Worm (Caenorhabditis elegans) whole organism, L2 larva: ENCODE results near the gene Y38F1A.1.
A peak's percentile ranks its signal among the peaks of the same experiment; 100 is the strongest.

Source experiments
- C34F6.9 ChIP-seq: fragments of 150-350 bp; optimal IDR thresholded peaks from 2 replicates; lab custom pipeline; 2014; ENCODE audit warnings: missing biosample characterization, missing genetic modification characterization
- F13H6.1 ChIP-seq: sonication (generic microtip); optimal IDR thresholded peaks from 2 replicates; lab custom pipeline; 2016; ENCODE audit warnings: missing genetic modification characterization, missing compliant biosample characterization
- R02D3.7 ChIP-seq: fragments of 150-350 bp; optimal IDR thresholded peaks from 2 replicates; lab custom pipeline; 2014; ENCODE audit warnings: missing biosample characterization, missing genetic modification characterization
- Y55F3AM.14 ChIP-seq: fragments of 200-800 bp; sonication (Bioruptor generic); optimal IDR thresholded peaks from 2 replicates; lab custom pipeline; 2018; ENCODE audit warnings: mild to moderate bottlenecking, missing genetic modification characterization, missing compliant biosample characterization
- ZK546.5 ChIP-seq: sonication (generic microtip); optimal IDR thresholded peaks from 2 replicates; lab custom pipeline; 2017; ENCODE audit warnings: missing biosample characterization, missing genetic modification characterization
- alr-1 ChIP-seq: fragments of 150-350 bp; optimal IDR thresholded peaks from 2 replicates; lab custom pipeline; 2014; ENCODE audit warnings: missing biosample characterization, missing genetic modification characterization
- ama-1 ChIP-seq: fragments of 150-350 bp; optimal IDR thresholded peaks from 2 replicates; lab custom pipeline; 2018; ENCODE audit warnings: inconsistent platforms
- blmp-1 ChIP-seq: sonication (generic microtip); optimal IDR thresholded peaks from 2 replicates; lab custom pipeline; 2017; ENCODE audit warnings: missing genetic modification characterization, mild to moderate bottlenecking, missing compliant biosample characterization, antibody characterized with exemption, moderate library complexity; ENCODE audit not compliant: insufficient read depth
- ceh-16 ChIP-seq: fragments of 150-350 bp; optimal IDR thresholded peaks from 2 replicates; lab custom pipeline; 2014; ENCODE audit warnings: missing biosample characterization, missing genetic modification characterization
- ceh-82 ChIP-seq: fragments of 150-350 bp; optimal IDR thresholded peaks from 2 replicates; lab custom pipeline; 2014; ENCODE audit warnings: missing biosample characterization, missing genetic modification characterization
- crh-2 ChIP-seq: sonication (generic microtip); optimal IDR thresholded peaks from 2 replicates; lab custom pipeline; 2017; ENCODE audit warnings: missing biosample characterization, missing genetic modification characterization
- dmd-4 ChIP-seq: sonication (generic microtip); optimal IDR thresholded peaks from 2 replicates; lab custom pipeline; 2017; ENCODE audit warnings: missing biosample characterization, missing genetic modification characterization
- egl-27 ChIP-seq: sonication (generic microtip); optimal IDR thresholded peaks from 3 replicates; lab custom pipeline; 2017; ENCODE audit warnings: missing biosample characterization, missing genetic modification reagents, missing genetic modification characterization
- fos-1 ChIP-seq: fragments of 150-350 bp; optimal IDR thresholded peaks from 2 replicates; lab custom pipeline; 2014; ENCODE audit warnings: missing biosample characterization, missing genetic modification characterization
- gmeb-1 ChIP-seq: fragments of 150-350 bp; optimal IDR thresholded peaks from 2 replicates; lab custom pipeline; 2014; ENCODE audit warnings: missing biosample characterization, missing genetic modification characterization
- lin-11 ChIP-seq: fragments of 150-350 bp; sonication (generic microtip); optimal IDR thresholded peaks from 2 replicates; lab custom pipeline; 2014; ENCODE audit warnings: missing biosample characterization, missing genetic modification characterization, inconsistent platforms, mixed read lengths
- lin-13 ChIP-seq: fragments of 150-350 bp; optimal IDR thresholded peaks from 2 replicates; lab custom pipeline; 2014; ENCODE audit warnings: missing biosample characterization, missing genetic modification reagents, missing genetic modification characterization
- lsy-2 ChIP-seq, 2 experiments: fragments of 150-350 bp in 1 of 2; sonication (generic microtip) in 1 of 2; optimal IDR thresholded peaks; 2 replicates each; lab custom pipeline; 2014 to 2017; ENCODE audit warnings: missing biosample characterization in 2 of 2, missing genetic modification characterization in 2 of 2
- mab-5 ChIP-seq: fragments of 150-350 bp; optimal IDR thresholded peaks from 2 replicates; lab custom pipeline; 2014; ENCODE audit warnings: missing biosample characterization, missing genetic modification characterization
- mdl-1 ChIP-seq, 2 experiments: fragments of 150-350 bp in 1 of 2; sonication (generic microtip) in 1 of 2; optimal IDR thresholded peaks; 2 replicates each; lab custom pipeline; 2017; ENCODE audit warnings: missing biosample characterization in 2 of 2, missing genetic modification characterization in 2 of 2
- nhr-10 ChIP-seq: sonication (generic microtip); optimal IDR thresholded peaks from 2 replicates; lab custom pipeline; 2017; ENCODE audit warnings: missing biosample characterization, missing genetic modification characterization
- nhr-129 ChIP-seq: fragments of 150-350 bp; optimal IDR thresholded peaks from 2 replicates; lab custom pipeline; 2014; ENCODE audit warnings: missing biosample characterization, missing genetic modification characterization
- nhr-23 ChIP-seq: fragments of 150-350 bp; optimal IDR thresholded peaks from 2 replicates; lab custom pipeline; 2014; ENCODE audit warnings: missing biosample characterization, missing genetic modification reagents, missing genetic modification characterization
- nhr-25 ChIP-seq: fragments of 150-350 bp; sonication (generic microtip); optimal IDR thresholded peaks from 3 replicates; lab custom pipeline; 2014; ENCODE audit warnings: missing biosample characterization, missing genetic modification characterization
- nhr-77 ChIP-seq: fragments of 150-350 bp; optimal IDR thresholded peaks from 2 replicates; lab custom pipeline; 2014; ENCODE audit warnings: missing biosample characterization, missing genetic modification characterization
- peb-1 ChIP-seq: fragments of 150-350 bp; optimal IDR thresholded peaks from 2 replicates; lab custom pipeline; 2014; ENCODE audit warnings: missing biosample characterization, missing genetic modification characterization
- sem-4 ChIP-seq: fragments of 150-350 bp; optimal IDR thresholded peaks from 2 replicates; lab custom pipeline; 2014; ENCODE audit warnings: missing biosample characterization, missing genetic modification reagents, missing genetic modification characterization
- skn-1 ChIP-seq: sonication (generic microtip); optimal IDR thresholded peaks from 2 replicates; lab custom pipeline; 2017; ENCODE audit warnings: missing biosample characterization, missing genetic modification characterization
- sma-3 ChIP-seq: sonication (generic microtip); optimal IDR thresholded peaks from 2 replicates; lab custom pipeline; 2016; ENCODE audit warnings: missing genetic modification reagents, missing genetic modification characterization, missing compliant biosample characterization
- sma-9 ChIP-seq, 2 experiments: fragments of 150-350 bp in 1 of 2; sonication (generic microtip) in 1 of 2; optimal IDR thresholded peaks; 2 replicates each; lab custom pipeline; 2014 to 2016; ENCODE audit warnings: missing genetic modification characterization in 2 of 2, mild to moderate bottlenecking in 1 of 2, missing biosample characterization in 1 of 2, missing compliant biosample characterization in 1 of 2, missing genetic modification reagents in 1 of 2, moderate library complexity in 1 of 2
- snpc-4 ChIP-seq: fragments of 150-350 bp; optimal IDR thresholded peaks from 2 replicates; lab custom pipeline; 2014; ENCODE audit warnings: missing biosample characterization, missing genetic modification characterization
- unc-39 ChIP-seq: fragments of 150-350 bp; optimal IDR thresholded peaks from 2 replicates; lab custom pipeline; 2014; ENCODE audit warnings: missing biosample characterization, missing genetic modification characterization
- unc-62 ChIP-seq: fragments of 150-350 bp; optimal IDR thresholded peaks from 2 replicates; lab custom pipeline; 2014; ENCODE audit warnings: missing biosample characterization, missing genetic modification reagents, missing genetic modification characterization
- zag-1 ChIP-seq: fragments of 150-350 bp; optimal IDR thresholded peaks from 2 replicates; lab custom pipeline; 2014; ENCODE audit warnings: missing biosample characterization, missing genetic modification characterization
- ztf-1 ChIP-seq: fragments of 200-800 bp; sonication (Bioruptor generic); conservative IDR thresholded peaks from 2 replicates; pipeline ENCODE4 v1.3.6; 2022; ENCODE audit warnings: missing genetic modification characterization, missing compliant biosample characterization
- ztf-11 ChIP-seq: sonication (generic microtip); optimal IDR thresholded peaks from 2 replicates; lab custom pipeline; 2017; ENCODE audit warnings: missing biosample characterization, missing genetic modification characterization
- ztf-4 ChIP-seq: fragments of 150-350 bp; optimal IDR thresholded peaks from 2 replicates; lab custom pipeline; 2014; ENCODE audit warnings: missing biosample characterization, missing genetic modification characterization

The Y38F1A.1 gene

ce11 chrII:12954670-12955069, at the start of gene Y38F1A.1, which contains the start of gene Y38F1A.2:
Y38F1A.1 (minus strand) TSS chrII:12954770.
Y38F1A.2 (plus strand) TSS chrII:12954958.
- TF ChIP-seq sma-9 (GFP tag; optimal IDR thresholded peaks at IDR 0.05; lab: Kevin White, UChicago): no peak
- TF ChIP-seq sma-9 (tag; optimal IDR thresholded peaks at IDR 0.05; lab: Kevin White, UChicago): no peak
- TF ChIP-seq nhr-10 (tag; lab: Kevin White, UChicago): no peak
- no peak for TF ChIP-seq nhr-25 (tag; lab: Kevin White, UChicago)
- no peak for TF ChIP-seq R02D3.7 (tag; lab: Kevin White, UChicago)
- TF ChIP-seq nhr-77 (tag; lab: Kevin White, UChicago): no peak
- TF ChIP-seq nhr-129: no peak
- TF ChIP-seq Y55F3AM.14 (GFP tag; lab: Kevin White, UChicago): no peak
- TF ChIP-seq ztf-1: no peak
- TF ChIP-seq blmp-1 (tag; lab: Kevin White, UChicago): no peak
- TF ChIP-seq fos-1 (tag; lab: Kevin White, UChicago): no peak
- TF ChIP-seq lin-13 (GFP tag; lab: Kevin White, UChicago): no peak
- no peak for TF ChIP-seq peb-1 (tag; lab: Kevin White, UChicago)
- TF ChIP-seq dmd-4 (tag; lab: Kevin White, UChicago): no peak
- TF ChIP-seq skn-1: no peak
- TF ChIP-seq sma-3 (GFP tag; lab: Kevin White, UChicago): no peak
- no peak for TF ChIP-seq ama-1 (lab: Kevin White, UChicago)
- TF ChIP-seq ztf-4 (tag; lab: Kevin White, UChicago): no peak

DNA sequence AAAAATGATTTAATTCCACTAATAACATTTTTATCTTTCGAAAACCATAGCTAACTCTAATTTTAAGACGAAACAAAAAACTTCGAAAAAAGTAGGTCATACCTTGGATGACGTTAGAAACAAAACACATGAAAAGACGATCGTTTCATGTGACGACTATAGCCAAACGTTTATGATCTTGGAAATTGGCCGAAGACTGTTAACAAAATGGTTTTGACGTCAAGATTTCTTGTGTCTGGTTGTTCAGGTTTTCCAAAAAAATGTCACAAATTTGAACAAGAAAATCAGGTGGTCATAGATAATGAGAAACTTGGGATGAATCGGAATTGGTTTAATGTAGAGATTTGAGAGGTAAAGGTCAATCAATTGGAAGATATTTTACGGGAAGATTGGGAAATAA, 48.7 kb upstream of the Y38F1A.1 start:
- TF ChIP-seq ztf-4 (tag; lab: Kevin White, UChicago): no peak
- TF ChIP-seq nhr-25 (tag; lab: Kevin White, UChicago): peak; percentile 2
- TF ChIP-seq sma-3 (GFP tag; lab: Kevin White, UChicago): peak; percentile 17

DNA sequence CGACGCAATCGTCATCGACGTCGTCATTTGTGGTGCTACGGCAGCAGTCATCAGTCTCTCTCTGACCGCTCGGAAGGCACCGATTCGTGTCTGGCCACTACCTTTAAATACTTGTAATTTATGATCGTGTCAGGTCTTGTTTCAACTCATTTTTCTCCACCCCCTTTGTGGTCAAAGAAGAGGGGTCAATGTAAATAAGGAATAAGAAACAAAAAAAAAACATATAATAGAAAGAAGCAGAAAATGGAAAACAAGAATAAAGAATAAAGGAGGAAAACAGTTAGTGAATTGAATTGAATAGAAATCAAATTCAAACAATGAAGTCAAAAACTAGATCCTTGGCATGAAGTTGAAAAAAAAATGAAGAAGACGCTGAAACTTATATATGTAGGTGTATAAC, 46.2 kb upstream of the Y38F1A.1 start, which contains the start of gene Y38F1A.8:
Gene Y38F1A.8 (minus strand): TSS at position 101 of the 400 bp plus-strand sequence.
- TF ChIP-seq lsy-2 (tag; optimal IDR thresholded peaks at IDR 0.05; lab: Kevin White, UChicago) (no peak), sem-4 (tag; lab: Kevin White, UChicago) (no peak), nhr-23 (tag; lab: Kevin White, UChicago) (no peak), alr-1 (tag; lab: Kevin White, UChicago) (no peak), ceh-16 (tag; lab: Kevin White, UChicago) (no peak), lin-13 (GFP tag; lab: Kevin White, UChicago) (no peak), sma-3 (GFP tag; lab: Kevin White, UChicago) (no peak), skn-1 (no peak), nhr-10 (tag; lab: Kevin White, UChicago) (no peak), ztf-11 (tag; lab: Kevin White, UChicago) (no peak), F13H6.1 (no peak), snpc-4 (tag; lab: Kevin White, UChicago) (no peak), dmd-4 (tag; lab: Kevin White, UChicago) (no peak), lin-11 (tag; lab: Kevin White, UChicago) (no peak), R02D3.7 (tag; lab: Kevin White, UChicago) (no peak), nhr-77 (tag; lab: Kevin White, UChicago) (no peak), unc-62 (GFP tag; lab: Kevin White, UChicago) (no peak), mab-5 (tag; lab: Kevin White, UChicago) (no peak)

DNA sequence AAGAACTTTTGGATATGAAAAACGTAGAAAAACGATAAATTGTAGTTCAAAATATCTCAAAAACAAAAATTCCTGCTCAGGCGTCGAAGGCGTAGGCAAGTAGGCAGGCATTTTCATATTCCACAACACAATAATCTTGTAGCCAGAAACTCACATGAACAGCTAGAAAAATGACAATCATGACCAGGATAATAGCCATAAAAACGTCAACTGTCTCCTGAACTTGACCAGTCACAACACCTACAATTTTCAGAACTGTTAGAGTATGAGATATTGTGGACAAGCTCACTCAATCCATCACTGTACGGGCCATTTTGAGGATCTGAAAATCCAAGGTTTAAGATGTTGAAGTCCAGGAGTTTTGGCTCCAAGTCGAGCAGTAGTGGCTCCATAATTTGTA, 42.8 kb upstream of the Y38F1A.1 start, which contains the start of gene Y38F1A.7:
Gene Y38F1A.7 (minus strand): TSS at position 392 of the 400 bp plus-strand sequence.
- TF ChIP-seq ZK546.5 (no peak), egl-27 (tag; lab: Kevin White, UChicago) (no peak), skn-1 (no peak), blmp-1 (tag; lab: Kevin White, UChicago) (no peak), mdl-1 (tag; optimal IDR thresholded peaks at IDR 0.05; lab: Kevin White, UChicago) (no peak), R02D3.7 (tag; lab: Kevin White, UChicago) (no peak), dmd-4 (tag; lab: Kevin White, UChicago) (no peak), sem-4 (tag; lab: Kevin White, UChicago) (no peak), C34F6.9 (no peak), zag-1 (tag; lab: Kevin White, UChicago) (no peak), gmeb-1 (tag; lab: Kevin White, UChicago) (no peak), ceh-82 (tag; lab: Kevin White, UChicago) (no peak), unc-39 (no peak), crh-2 (tag; lab: Kevin White, UChicago) (no peak), F13H6.1 (no peak)
- TF ChIP-seq, all 48 proteins: peak for 0
